Fruit fly (Drosophila melanogaster) whole organism, embryonic: ENCODE results near the gene CG13074.
A peak's percentile ranks its signal among the peaks of the same experiment; 100 is the strongest.

ENCODE experiments used
- Asciz ChIP-seq: fragments of 200-800 bp; sonication (Bioruptor generic); optimal IDR thresholded peaks from 2 replicates; lab custom pipeline; 2017; ENCODE audit warnings: missing biosample characterization, mild to moderate bottlenecking, missing genetic modification characterization, missing genetic modification reagents
- B-H2 ChIP-seq: fragments of 200-800 bp; sonication (Bioruptor generic); optimal IDR thresholded peaks from 2 replicates; lab custom pipeline; 2018; ENCODE audit warnings: missing biosample characterization, mild to moderate bottlenecking, missing genetic modification characterization
- BEAF-32 ChIP-seq: fragments of 200-800 bp; sonication (Bioruptor generic); optimal IDR thresholded peaks from 3 replicates; lab custom pipeline; 2017; ENCODE audit warnings: missing biosample characterization, missing genetic modification characterization, mild to moderate bottlenecking, moderate library complexity, missing genetic modification reagents
- Bgb ChIP-seq: fragments of 200-800 bp; sonication (Bioruptor generic); IDR thresholded peaks from 2 replicates; pipeline ENCODE4 v1.3.6; 2022; ENCODE audit warnings: missing biosample characterization, missing genetic modification characterization; ENCODE audit not compliant: partially characterized antibody
- CG12236 ChIP-seq: fragments of 200-800 bp; sonication (Bioruptor generic); optimal IDR thresholded peaks from 2 replicates; lab custom pipeline; 2016; ENCODE audit warnings: missing biosample characterization, missing genetic modification characterization
- CG12299 ChIP-seq: fragments of 200-800 bp; sonication (Bioruptor generic); optimal IDR thresholded peaks from 2 replicates; lab custom pipeline; 2018; ENCODE audit warnings: missing biosample characterization, mild to moderate bottlenecking, missing genetic modification characterization
- CG14014 ChIP-seq: fragments of 200-800 bp; sonication (Bioruptor generic); IDR thresholded peaks from 2 replicates; pipeline ENCODE4 v1.3.6; 2022; ENCODE audit warnings: missing biosample characterization, missing genetic modification characterization
- CG14441 ChIP-seq: fragments of 200-800 bp; sonication (Bioruptor generic); IDR thresholded peaks from 2 replicates; pipeline ENCODE4 v1.3.6; 2022; ENCODE audit warnings: missing biosample characterization, missing genetic modification characterization
- CG15514 ChIP-seq: fragments of 200-800 bp; sonication (Bioruptor generic); optimal IDR thresholded peaks from 3 replicates; lab custom pipeline; 2017; ENCODE audit warnings: missing biosample characterization, missing genetic modification characterization, mild to moderate bottlenecking, moderate library complexity, missing genetic modification reagents
- CG1603 ChIP-seq: fragments of 200-800 bp; sonication (Bioruptor generic); optimal IDR thresholded peaks from 2 replicates; lab custom pipeline; 2019; ENCODE audit warnings: missing biosample characterization, mild to moderate bottlenecking, missing genetic modification characterization, moderate library complexity
- CG16815 ChIP-seq: fragments of 200-800 bp; sonication (Bioruptor generic); optimal IDR thresholded peaks from 3 replicates; lab custom pipeline; 2017; ENCODE audit warnings: missing biosample characterization, mild to moderate bottlenecking, missing genetic modification characterization
- CG16863 ChIP-seq: fragments of 200-800 bp; sonication (Bioruptor generic); optimal IDR thresholded peaks from 3 replicates; lab custom pipeline; 2016; ENCODE audit warnings: missing biosample characterization, missing genetic modification characterization
- CG17361 ChIP-seq: fragments of 200-800 bp; sonication (Bioruptor generic); IDR thresholded peaks from 3 replicates; pipeline ENCODE4 v1.3.6; 2022; ENCODE audit warnings: missing biosample characterization, missing genetic modification characterization
- CG17385 ChIP-seq: fragments of 200-800 bp; sonication (Bioruptor generic); optimal IDR thresholded peaks from 3 replicates; lab custom pipeline; 2018; ENCODE audit warnings: missing biosample characterization, mild to moderate bottlenecking, missing genetic modification characterization
- CG18011 ChIP-seq: fragments of 200-800 bp; sonication (Bioruptor generic); optimal IDR thresholded peaks from 2 replicates; lab custom pipeline; 2017; ENCODE audit warnings: missing biosample characterization, missing genetic modification characterization, mild to moderate bottlenecking, moderate library complexity, missing genotype
- CG2116 ChIP-seq: fragments of 200-800 bp; sonication (Bioruptor generic); optimal IDR thresholded peaks from 3 replicates; lab custom pipeline; 2018; ENCODE audit warnings: missing biosample characterization, mild to moderate bottlenecking, missing genetic modification characterization
- CG31388 ChIP-seq: fragments of 200-800 bp; sonication (Bioruptor generic); optimal IDR thresholded peaks from 2 replicates; lab custom pipeline; 2016; ENCODE audit warnings: missing biosample characterization, missing genetic modification characterization
- CG3847 ChIP-seq: fragments of 200-800 bp; sonication (Bioruptor generic); IDR thresholded peaks from 2 replicates; pipeline ENCODE4 v1.3.6; 2022; ENCODE audit warnings: missing biosample characterization, missing genetic modification characterization
- CG4424 ChIP-seq: fragments of 200-800 bp; sonication (Bioruptor generic); optimal IDR thresholded peaks from 3 replicates; lab custom pipeline; 2016; ENCODE audit warnings: missing biosample characterization, missing genetic modification characterization
- CG4820 ChIP-seq: fragments of 200-800 bp; sonication (Bioruptor generic); optimal IDR thresholded peaks from 3 replicates; lab custom pipeline; 2016; ENCODE audit warnings: missing biosample characterization, missing genetic modification characterization
- CG5245 ChIP-seq: fragments of 200-800 bp; sonication (Bioruptor generic); optimal IDR thresholded peaks from 3 replicates; lab custom pipeline; 2016; ENCODE audit warnings: missing biosample characterization, missing genetic modification characterization
- CG6854 ChIP-seq: fragments of 200-800 bp; sonication (Bioruptor generic); optimal IDR thresholded peaks from 3 replicates; lab custom pipeline; 2017; ENCODE audit warnings: missing biosample characterization, mild to moderate bottlenecking, missing genetic modification characterization
- CG8089 ChIP-seq: fragments of 200-800 bp; sonication (Bioruptor generic); optimal IDR thresholded peaks from 3 replicates; lab custom pipeline; 2016; ENCODE audit warnings: missing biosample characterization, missing genetic modification characterization
- CG9797 ChIP-seq: fragments of 200-800 bp; sonication (Bioruptor generic); optimal IDR thresholded peaks from 3 replicates; lab custom pipeline; 2018; ENCODE audit warnings: missing biosample characterization, mild to moderate bottlenecking, missing genetic modification characterization
- CrebB ChIP-seq: fragments of 200-800 bp; sonication (Bioruptor generic); optimal IDR thresholded peaks from 3 replicates; lab custom pipeline; 2018; ENCODE audit warnings: missing biosample characterization, mild to moderate bottlenecking, missing genetic modification characterization
- Deaf1 ChIP-seq: fragments of 200-800 bp; optimal IDR thresholded peaks from 3 replicates; lab custom pipeline; 2019; ENCODE audit warnings: missing biosample characterization, mild to moderate bottlenecking, missing genetic modification characterization, moderate library complexity
- Dfd ChIP-seq, 2 experiments: fragments of >200 bp; optimal IDR thresholded peaks; 2 replicates each; lab custom pipeline; 2017; ENCODE audit warnings: missing biosample characterization in 2 of 2, missing genetic modification characterization in 2 of 2
- Dp ChIP-seq: fragments of 200-800 bp; sonication (Bioruptor generic); optimal IDR thresholded peaks from 2 replicates; lab custom pipeline; 2018; ENCODE audit warnings: missing biosample characterization, mild to moderate bottlenecking, missing genetic modification characterization, moderate library complexity
- HmgD ChIP-seq: fragments of 200-800 bp; sonication (Bioruptor generic); optimal IDR thresholded peaks from 3 replicates; lab custom pipeline; 2016; ENCODE audit warnings: missing biosample characterization, missing genetic modification characterization
- Hmr ChIP-seq: fragments of 200-800 bp; sonication (Bioruptor generic); optimal IDR thresholded peaks from 3 replicates; lab custom pipeline; 2017; ENCODE audit warnings: mild to moderate bottlenecking, missing biosample characterization, missing genetic modification reagents, missing genetic modification characterization
- Hmx ChIP-seq: fragments of 200-800 bp; sonication (Bioruptor generic); optimal IDR thresholded peaks from 2 replicates; lab custom pipeline; 2016; ENCODE audit warnings: missing biosample characterization, missing genetic modification characterization
- NFAT ChIP-seq: fragments of 200-800 bp; sonication (Bioruptor generic); IDR thresholded peaks from 2 replicates; pipeline ENCODE4 v1.3.6; 2022; ENCODE audit warnings: missing biosample characterization, missing genetic modification characterization
- NK7.1 ChIP-seq: fragments of 200-800 bp; sonication (Bioruptor generic); optimal IDR thresholded peaks from 3 replicates; lab custom pipeline; 2016; ENCODE audit warnings: missing biosample characterization, missing genetic modification characterization
- Nf-YB ChIP-seq: fragments of 200-800 bp; sonication (Bioruptor generic); optimal IDR thresholded peaks from 3 replicates; lab custom pipeline; 2019; ENCODE audit warnings: missing biosample characterization, mild to moderate bottlenecking, missing genetic modification characterization, moderate library complexity
- Scr ChIP-seq: fragments of 200-800 bp; sonication (Bioruptor generic); IDR thresholded peaks from 2 replicates; pipeline ENCODE4 v1.3.6; 2022; ENCODE audit warnings: missing biosample characterization, missing genetic modification characterization; ENCODE audit not compliant: partially characterized antibody
- Sin3A ChIP-seq: fragments of >200 bp; optimal IDR thresholded peaks from 2 replicates; lab custom pipeline; 2018
- Usf ChIP-seq: fragments of 200-800 bp; sonication (Bioruptor generic); optimal IDR thresholded peaks from 2 replicates; lab custom pipeline; 2017; ENCODE audit warnings: missing genotype, missing biosample characterization, missing genetic modification characterization
- bcd ChIP-seq: fragments of 200-800 bp; sonication (Bioruptor generic); optimal IDR thresholded peaks from 2 replicates; lab custom pipeline; 2017; ENCODE audit warnings: missing biosample characterization, mild to moderate bottlenecking, missing genetic modification characterization
- bigmax ChIP-seq: fragments of 200-800 bp; sonication (Bioruptor generic); optimal IDR thresholded peaks from 2 replicates; lab custom pipeline; 2018; ENCODE audit warnings: missing biosample characterization, mild to moderate bottlenecking, missing genetic modification characterization
- chif ChIP-seq, 2 experiments: fragments of 200-800 bp; sonication (Bioruptor generic); optimal IDR thresholded peaks; 3 replicates each; lab custom pipeline; 2016; ENCODE audit warnings: missing biosample characterization in 2 of 2, missing genetic modification characterization in 2 of 2
- crp ChIP-seq, 2 experiments: fragments of 200-800 bp; sonication (Bioruptor generic); optimal IDR thresholded peaks; 2 replicates in 1 of 2; 3 replicates in 1 of 2; lab custom pipeline; 2017; ENCODE audit warnings: missing biosample characterization in 2 of 2, missing genetic modification characterization in 2 of 2, mild to moderate bottlenecking in 1 of 2, moderate library complexity in 1 of 2
- disco-r ChIP-seq: fragments of 200-800 bp; sonication (Bioruptor generic); optimal IDR thresholded peaks from 2 replicates; lab custom pipeline; 2016; ENCODE audit warnings: missing biosample characterization, missing genetic modification characterization
- dpn ChIP-seq, 2 experiments: fragments of 200-800 bp; sonication (Bioruptor generic); optimal IDR thresholded peaks; 3 replicates each; lab custom pipeline; 2016; ENCODE audit warnings: missing biosample characterization in 2 of 2, missing genetic modification characterization in 2 of 2
- ewg ChIP-seq: fragments of 200-800 bp; sonication (Bioruptor generic); optimal IDR thresholded peaks from 3 replicates; lab custom pipeline; 2017; ENCODE audit warnings: mild to moderate bottlenecking, missing biosample characterization, missing genetic modification reagents, missing genetic modification characterization
- eyg ChIP-seq: fragments of 200-800 bp; sonication (Bioruptor generic); optimal IDR thresholded peaks from 3 replicates; lab custom pipeline; 2016; ENCODE audit warnings: missing biosample characterization, missing genetic modification characterization
- grn ChIP-seq: fragments of 200-800 bp; sonication (Bioruptor generic); optimal IDR thresholded peaks from 3 replicates; lab custom pipeline; 2017; ENCODE audit warnings: missing biosample characterization, missing genetic modification characterization
- gro ChIP-seq: fragments of 200-800 bp; sonication (Bioruptor generic); optimal IDR thresholded peaks from 2 replicates; lab custom pipeline; 2016; ENCODE audit warnings: missing biosample characterization, missing genetic modification characterization
- klu ChIP-seq: fragments of 200-800 bp; sonication (Bioruptor generic); IDR thresholded peaks from 2 replicates; pipeline ENCODE4 v1.3.6; 2022; ENCODE audit warnings: missing biosample characterization, missing genetic modification characterization
- lab ChIP-seq: fragments of 200-800 bp; sonication (Bioruptor generic); optimal IDR thresholded peaks from 3 replicates; lab custom pipeline; 2017; ENCODE audit warnings: missing biosample characterization, missing genetic modification characterization, mild to moderate bottlenecking, moderate library complexity, missing genetic modification reagents
- pfk ChIP-seq: fragments of 200-800 bp; sonication (Bioruptor generic); optimal IDR thresholded peaks from 2 replicates; lab custom pipeline; 2018; ENCODE audit warnings: missing biosample characterization, mild to moderate bottlenecking, missing genetic modification characterization, moderate library complexity
- pros ChIP-seq: fragments of 200-800 bp; sonication (Bioruptor generic); optimal IDR thresholded peaks from 3 replicates; lab custom pipeline; 2019; ENCODE audit warnings: missing biosample characterization, mild to moderate bottlenecking, missing genetic modification characterization, moderate library complexity
- ranshi ChIP-seq: fragments of 200-800 bp; sonication (Bioruptor generic); IDR thresholded peaks from 2 replicates; pipeline ENCODE4 v1.3.6; 2022; ENCODE audit warnings: missing biosample characterization, missing genetic modification characterization
- sens ChIP-seq: fragments of 200-800 bp; sonication (Bioruptor generic); peaks from one replicate; lab custom pipeline; 2016; ENCODE audit warnings: missing biosample characterization, missing genetic modification characterization
- wor ChIP-seq: fragments of 200-800 bp; sonication (Bioruptor generic); IDR thresholded peaks from 2 replicates; pipeline ENCODE4 v1.3.6; 2022; ENCODE audit warnings: missing biosample characterization, missing genetic modification characterization

Gene CG13074

DNA sequence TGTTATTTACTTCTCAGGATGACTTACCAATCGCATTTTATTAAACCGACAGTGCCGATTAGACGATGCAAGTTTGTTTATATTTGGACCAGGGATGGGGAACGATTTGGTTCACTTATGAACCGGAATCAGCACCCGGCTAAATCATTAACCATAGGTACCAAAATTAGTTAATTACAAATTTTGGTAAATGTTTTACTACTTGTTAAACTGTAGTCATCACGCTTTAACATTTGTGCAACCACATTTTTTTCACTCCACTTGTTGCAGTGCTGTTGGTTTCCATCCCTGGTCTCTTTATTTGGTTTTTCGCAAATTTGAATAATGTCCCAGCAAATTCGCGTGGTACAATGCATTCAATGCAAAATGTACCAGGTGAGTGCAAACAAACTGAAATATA lies 8.2 kb upstream of the CG13074 start, which contains the start of the genes IntS9 and CG43295 (continued):
- TF ChIP-seq chif (GFP tag; optimal IDR thresholded peaks at IDR 0.05; lab: Kevin White, UChicago): peak; percentile 79 to 85
- peak; percentile 25 for TF ChIP-seq BEAF-32
- peak; percentile 72 for TF ChIP-seq CG12236 (GFP tag; lab: Kevin White, UChicago)
- no peak for TF ChIP-seq Nf-YB (GFP tag; lab: Kevin White, UChicago)
- peak; percentile 39 for TF ChIP-seq CG12299
- TF ChIP-seq CG16815 (GFP tag; lab: Kevin White, UChicago): peak; percentile 65
- peak; percentile 51 for TF ChIP-seq Hmx
- TF ChIP-seq disco-r: peak; percentile 46
- TF ChIP-seq HmgD: peak; percentile 39
- TF ChIP-seq NFAT: peak; percentile 77
- no peak for TF ChIP-seq grn
- peak; percentile 70 for TF ChIP-seq CG18011 (GFP tag; lab: Kevin White, UChicago)
- TF ChIP-seq CG6854 (GFP tag; lab: Kevin White, UChicago): peak; percentile 5
- TF ChIP-seq CG1603 (tag; lab: Kevin White, UChicago): peak; percentile 92
- no peak; the same call in 1 of the 2 replicates for TF ChIP-seq klu (GFP tag; lab: Robert Waterston, UW)
- TF ChIP-seq CrebB: peak; percentile 64
- peak; percentile 87 for TF ChIP-seq CG16863 (GFP tag; lab: Kevin White, UChicago)
- peak; percentile 75 for TF ChIP-seq CG5245 (GFP tag; lab: Kevin White, UChicago)
- peak; percentile 62 for TF ChIP-seq NK7.1 (GFP tag; lab: Kevin White, UChicago)
- peak; percentile 69 for TF ChIP-seq CG17385
- TF ChIP-seq ewg (GFP tag; lab: Kevin White, UChicago): peak; percentile 63
- peak; percentile 99 for TF ChIP-seq sens
- no peak; the same call in 2 of the 3 replicates for TF ChIP-seq CG17361
- peak; percentile 39 for TF ChIP-seq Sin3A (lab: Kevin White, UChicago)
- peak; percentile 29 for TF ChIP-seq CG31388
- TF ChIP-seq Dfd (GFP tag; optimal IDR thresholded peaks at IDR 0.05; lab: Kevin White, UChicago): no peak
- peak; percentile 89 for TF ChIP-seq CG14441 (GFP tag; lab: Robert Waterston, UW)
- no peak for TF ChIP-seq pros (GFP tag; lab: Kevin White, UChicago)
- TF ChIP-seq bcd (GFP tag; lab: Kevin White, UChicago): peak; percentile 72
- TF ChIP-seq Hmr (GFP tag; lab: Kevin White, UChicago): no peak
- TF ChIP-seq Usf (GFP tag; lab: Kevin White, UChicago): peak; percentile 64
- TF ChIP-seq pfk (GFP tag; lab: Kevin White, UChicago): no peak
- TF ChIP-seq Scr (GFP tag; lab: Robert Waterston, UW): peak; percentile 37
- TF ChIP-seq ranshi (GFP tag; lab: Robert Waterston, UW): peak; percentile 85
- no peak for TF ChIP-seq Asciz (GFP tag; lab: Kevin White, UChicago)
- TF ChIP-seq gro: no peak
- TF ChIP-seq CG2116 (GFP tag; lab: Kevin White, UChicago): peak; percentile 67
- TF ChIP-seq eyg (GFP tag; lab: Kevin White, UChicago): peak; percentile 46
- TF ChIP-seq bigmax: no peak
- peak; percentile 84 for TF ChIP-seq CG8089
- TF ChIP-seq B-H2 (GFP tag; lab: Kevin White, UChicago): no peak

DNA sequence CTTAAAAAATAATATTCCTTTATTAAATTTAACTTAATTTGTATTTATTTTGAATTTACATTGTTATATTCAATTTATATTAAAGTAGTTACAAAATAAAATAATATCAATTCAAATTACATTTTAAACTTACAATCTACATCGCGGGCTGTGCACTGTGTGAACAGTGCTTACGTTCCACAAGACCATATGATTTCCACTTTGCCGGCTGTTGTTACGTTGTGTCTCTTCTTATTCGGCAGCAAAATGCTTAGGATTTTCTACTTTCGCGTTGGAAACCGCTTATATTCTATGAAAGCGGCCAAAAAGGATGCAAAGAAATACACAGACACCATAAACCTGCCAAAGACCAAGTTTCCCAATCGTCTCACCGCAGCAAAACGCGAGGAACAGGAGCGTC lies 2.8 kb upstream of the CG13074 start, which contains the start of gene IleRS-m:
TSS of gene IleRS-m (plus strand) at position 222 of the 400 bp plus-strand sequence.
- TF ChIP-seq wor (GFP tag; lab: Robert Waterston, UW) (no peak), CG3847 (GFP tag; lab: Robert Waterston, UW) (no peak), lab (no peak), dpn (GFP tag; optimal IDR thresholded peaks at IDR 0.05; lab: Kevin White, UChicago) (no peak), CG4820 (GFP tag; lab: Kevin White, UChicago) (no peak), Bgb (GFP tag; lab: Robert Waterston, UW) (no peak), CG15514 (GFP tag; lab: Kevin White, UChicago) (peak; percentile 87), crp (GFP tag; optimal IDR thresholded peaks at IDR 0.05; lab: Kevin White, UChicago) (peak; percentile 53 to 89), Dp (peak; percentile 90), CG14014 (GFP tag; lab: Robert Waterston, UW) (no peak), CG4424 (no peak), CG9797 (GFP tag; lab: Kevin White, UChicago) (no peak), Deaf1 (tag; lab: Kevin White, UChicago) (no peak)
